Worm (Caenorhabditis elegans) whole organism, L4 larva: ENCODE results near the gene acc-3.

Experiments used
- F10B5.3 ChIP-seq: sonication (generic microtip); optimal IDR thresholded peaks from 2 replicates; lab custom pipeline; 2016; ENCODE audit warnings: mild to moderate bottlenecking, missing genetic modification characterization, missing compliant biosample characterization
- T20F7.1 ChIP-seq: fragments of 200-800 bp; sonication (Bioruptor generic); optimal IDR thresholded peaks from 2 replicates; lab custom pipeline; 2018; ENCODE audit warnings: mild to moderate bottlenecking, missing genetic modification characterization, missing compliant biosample characterization
- ceh-20 ChIP-seq: fragments of 200-800 bp; sonication (Bioruptor generic); IDR thresholded peaks from 2 replicates; pipeline ENCODE4 v1.3.6; 2022; ENCODE audit warnings: missing genetic modification reagents, missing genetic modification characterization, missing compliant biosample characterization
- dve-1 ChIP-seq: sonication (generic microtip); optimal IDR thresholded peaks from 2 replicates; lab custom pipeline; 2017; ENCODE audit warnings: antibody characterized with exemption, mild to moderate bottlenecking, missing genetic modification characterization, missing compliant biosample characterization; ENCODE audit not compliant: insufficient read depth
- egl-27 ChIP-seq: sonication (generic microtip); optimal IDR thresholded peaks from 3 replicates; lab custom pipeline; 2017; ENCODE audit warnings: missing biosample characterization, missing genetic modification reagents, missing genetic modification characterization
- fos-1 ChIP-seq: fragments of 150-350 bp; optimal IDR thresholded peaks from 2 replicates; lab custom pipeline; 2014; ENCODE audit warnings: missing biosample characterization, missing genetic modification characterization
- lir-3 ChIP-seq: sonication (generic microtip); optimal IDR thresholded peaks from 2 replicates; lab custom pipeline; 2016; ENCODE audit warnings: mild to moderate bottlenecking, missing genetic modification characterization, missing compliant biosample characterization
- lsy-2 ChIP-seq, 2 experiments: fragments of 150-350 bp in 1 of 2; sonication (generic microtip) in 1 of 2; optimal IDR thresholded peaks; 2 replicates each; lab custom pipeline; 2014 to 2017; ENCODE audit warnings: missing biosample characterization in 2 of 2, missing genetic modification characterization in 2 of 2
- mdt-29 ChIP-seq: fragments of 200-800 bp; sonication (Bioruptor generic); IDR thresholded peaks from 2 replicates; pipeline ENCODE4 v1.3.6; 2022; ENCODE audit warnings: missing genetic modification reagents, missing genetic modification characterization, missing compliant biosample characterization
- nhr-11 ChIP-seq: fragments of 150-350 bp; optimal IDR thresholded peaks from 2 replicates; lab custom pipeline; 2014; ENCODE audit warnings: missing biosample characterization, missing genetic modification characterization
- nhr-25 ChIP-seq: sonication (generic microtip); optimal IDR thresholded peaks from 2 replicates; lab custom pipeline; 2017; ENCODE audit warnings: missing genetic modification characterization, mild to moderate bottlenecking, missing compliant biosample characterization, antibody characterized with exemption, moderate library complexity, borderline replicate concordance; ENCODE audit not compliant: insufficient read depth
- nhr-76 ChIP-seq: fragments of 150-350 bp; optimal IDR thresholded peaks from 2 replicates; lab custom pipeline; 2014; ENCODE audit warnings: missing biosample characterization, missing genetic modification characterization
- unc-39 ChIP-seq: sonication (generic microtip); optimal IDR thresholded peaks from 2 replicates; lab custom pipeline; 2017; ENCODE audit warnings: missing biosample characterization, missing genetic modification characterization
- ztf-11 ChIP-seq: fragments of 150-350 bp; optimal IDR thresholded peaks from 2 replicates; lab custom pipeline; 2014; ENCODE audit warnings: missing biosample characterization, missing genetic modification characterization

- TF ChIP-seq T20F7.1 (GFP tag; lab: Kevin White, UChicago) (peak; percentile 20), nhr-76 (tag; lab: Kevin White, UChicago) (no peak), egl-27 (no peak), nhr-11 (tag; lab: Kevin White, UChicago) (no peak), fos-1 (tag; lab: Kevin White, UChicago) (no peak), dve-1 (tag; lab: Kevin White, UChicago) (peak; percentile 83), unc-39 (tag; lab: Kevin White, UChicago) (no peak), ztf-11 (tag; lab: Kevin White, UChicago) (no peak), lsy-2 (tag; optimal IDR thresholded peaks at IDR 0.05; lab: Kevin White, UChicago) (peak in 1 of 2 experiments; percentile 73), mdt-29 (GFP tag; lab: Robert Waterston, UW) (no peak), lir-3 (tag; lab: Kevin White, UChicago) (no peak), ceh-20 (0 out of 2 replicates have a peak, but pooled peaks have one; percentile 32), F10B5.3 (tag; lab: Kevin White, UChicago) (no peak), nhr-25 (no peak)
Observed at ce11 chrX:4706755-4707226, 20.5 kb downstream of the acc-3 start, which contains the start of gene dhhc-10.
